Fruit fly (Drosophila melanogaster) whole organism: Measurements from ENCODE around the gene Vha100-1.

ENCODE experiments used
- CG8478 ChIP-seq: fragments of >200 bp; optimal IDR thresholded peaks from 2 replicates; lab custom pipeline; 2018; ENCODE audit warnings: inconsistent platforms
- Dll ChIP-seq: fragments of >200 bp; optimal IDR thresholded peaks from 2 replicates; lab custom pipeline; 2017
- pan ChIP-seq: fragments of >200 bp; optimal IDR thresholded peaks from 2 replicates; lab custom pipeline; 2017
- psq ChIP-seq: fragments of >200 bp; optimal IDR thresholded peaks from 2 replicates; lab custom pipeline; 2017

DNA sequence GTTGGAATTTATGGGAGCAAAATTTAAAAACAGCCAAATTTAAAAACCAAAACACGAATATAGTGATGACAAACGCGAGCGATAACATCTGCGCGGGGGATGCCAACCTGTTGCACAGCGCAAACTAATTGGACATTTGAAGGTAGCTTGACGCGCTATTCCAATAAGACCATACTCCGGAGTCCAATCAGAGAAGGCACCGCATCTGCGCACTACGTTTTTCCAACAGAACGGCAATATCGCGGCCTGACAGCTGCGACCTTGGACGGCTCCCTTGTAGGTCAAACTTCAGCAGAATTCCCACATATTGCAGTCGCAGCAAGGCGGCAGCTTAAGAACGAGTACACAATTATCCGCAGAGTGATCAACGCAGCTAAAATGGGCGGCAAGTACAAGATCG, 17.1 kb downstream of the Vha100-1 start, which contains the start of the genes CG11882 and Pglym78:
- TF ChIP-seq CG8478 (lab: Kevin White, UChicago) = no peak
- no peak for TF ChIP-seq Dll (lab: Kevin White, UChicago)
- TF ChIP-seq pan (lab: Kevin White, UChicago) = no peak
- no peak for TF ChIP-seq psq (lab: Kevin White, UChicago)
